Fruit fly (Drosophila melanogaster) ovary, adult (tissue): ENCODE data around the gene Doc3.

Experiments used
- CG17801 ChIP-seq: fragments of 200-800 bp; optimal IDR thresholded peaks from 2 replicates; lab custom pipeline; 2019; ENCODE audit warnings: missing biosample characterization, mild to moderate bottlenecking, missing genetic modification characterization, moderate library complexity; ENCODE audit not compliant: partially characterized antibody

Doc3 gene

dm6 chr3L:9004788-9005246, at the start of gene Doc3:
Gene Doc3 (plus strand): TSS chr3L:9005196.
- no peak for TF ChIP-seq CG17801 (GFP tag; lab: Kevin White, UChicago)

dm6 chr3L:8955199-8955598, 49.8 kb upstream of the Doc3 start:
- TF ChIP-seq CG17801 (GFP tag; lab: Kevin White, UChicago), result no peak

DNA sequence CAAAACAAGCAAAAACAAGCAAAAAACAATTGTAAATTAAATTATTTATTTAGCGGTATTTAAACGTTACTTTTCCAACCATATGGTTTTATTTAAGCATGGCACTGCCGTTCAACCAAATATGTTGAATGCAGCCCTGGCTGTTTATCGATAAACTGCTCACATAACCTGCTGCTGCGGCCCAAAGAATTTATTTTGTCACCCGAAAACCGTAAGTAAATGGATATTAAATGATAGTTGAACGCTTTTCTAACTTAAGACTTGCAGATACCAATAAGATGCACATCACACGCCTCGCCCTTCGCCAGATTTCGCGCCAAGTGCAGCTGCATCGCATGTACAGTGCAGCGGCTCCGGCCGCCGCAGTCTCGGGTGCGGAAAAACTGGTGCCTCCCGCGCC, 48.3 kb upstream of the Doc3 start, which contains the start of gene mRpL12:
TSS of gene mRpL12 (plus strand) at position 123 of the 400 bp plus-strand sequence.
- TF ChIP-seq CG17801 (GFP tag; lab: Kevin White, UChicago), result no peak

DNA sequence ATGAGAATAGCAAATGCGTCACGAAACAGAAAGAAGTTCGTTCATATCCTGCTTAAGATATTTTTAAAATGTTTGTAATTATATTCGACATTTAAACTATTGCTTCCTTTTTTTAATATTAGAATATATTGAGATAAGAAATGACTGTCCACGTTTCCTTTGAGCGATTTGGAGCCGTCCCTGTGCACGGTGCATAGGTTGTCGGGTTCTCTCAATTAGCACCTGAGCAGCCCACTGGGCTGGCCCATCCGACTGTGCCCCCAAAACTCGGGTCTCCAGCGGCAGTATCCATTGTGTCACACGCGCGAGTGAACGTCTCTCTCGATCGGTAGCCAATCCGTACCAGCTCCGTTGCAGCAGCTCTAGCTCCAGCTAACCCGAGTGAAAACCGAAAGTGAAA, 46.4 kb upstream of the Doc3 start, which contains the start of gene CG13313:
TSS of gene CG13313 (plus strand) at position 301 of the 400 bp plus-strand sequence.
- TF ChIP-seq CG17801 (GFP tag; lab: Kevin White, UChicago), result no peak

- no peak for TF ChIP-seq CG17801 (GFP tag; lab: Kevin White, UChicago)
Observed at dm6 chr3L:8964458-8964857, 40.5 kb upstream of the Doc3 start, which contains the start of gene ValRS-m. Gene ValRS-m (minus strand): TSS chr3L:8964769.

DNA sequence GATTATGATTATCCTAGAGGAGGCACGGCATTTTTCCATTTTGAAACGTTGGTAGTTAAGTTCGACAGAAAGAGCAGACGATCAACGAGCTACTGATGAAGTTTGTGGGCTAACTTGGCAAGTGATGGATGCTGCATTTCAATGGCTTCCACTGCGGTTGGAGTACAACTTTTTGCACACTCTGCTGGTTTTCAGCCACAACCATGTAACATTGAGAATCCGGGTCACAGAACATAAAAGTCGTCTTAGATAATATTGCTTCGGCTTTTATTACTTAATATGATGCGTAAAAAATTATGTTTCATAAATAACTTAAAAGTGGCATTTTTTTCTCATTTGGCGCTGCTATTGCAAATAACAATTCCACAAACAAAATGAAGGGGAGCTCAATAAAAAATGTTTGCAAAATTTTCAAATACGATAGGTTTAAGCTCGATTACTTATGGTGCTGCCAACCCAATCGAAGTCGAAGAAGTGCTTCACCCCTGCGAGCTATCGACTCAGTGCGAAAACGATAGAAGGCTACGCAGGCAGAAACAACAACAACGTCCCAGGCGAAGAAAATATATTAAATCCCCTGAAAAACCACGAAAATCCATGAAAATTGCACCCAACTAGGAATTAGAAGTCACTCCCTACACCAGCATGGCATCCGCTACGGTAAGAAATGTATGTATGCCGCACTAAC, 38.5 kb upstream of the Doc3 start, which contains the start of the genes CG5653 and CG5021:
TSS of gene CG5653 (minus strand) at position 51 of the 688 bp plus-strand sequence.
TSS of gene CG5021 (plus strand) at position 506 of the 688 bp plus-strand sequence.
- TF ChIP-seq CG17801 (GFP tag; lab: Kevin White, UChicago), result no peak

dm6 chr3L:8968437-8968836, 36.6 kb upstream of the Doc3 start, which contains the start of gene CG5026:
Gene CG5026 (plus strand): TSS chr3L:8968528.
- peak; percentile 28 for TF ChIP-seq CG17801 (GFP tag; lab: Kevin White, UChicago)

DNA sequence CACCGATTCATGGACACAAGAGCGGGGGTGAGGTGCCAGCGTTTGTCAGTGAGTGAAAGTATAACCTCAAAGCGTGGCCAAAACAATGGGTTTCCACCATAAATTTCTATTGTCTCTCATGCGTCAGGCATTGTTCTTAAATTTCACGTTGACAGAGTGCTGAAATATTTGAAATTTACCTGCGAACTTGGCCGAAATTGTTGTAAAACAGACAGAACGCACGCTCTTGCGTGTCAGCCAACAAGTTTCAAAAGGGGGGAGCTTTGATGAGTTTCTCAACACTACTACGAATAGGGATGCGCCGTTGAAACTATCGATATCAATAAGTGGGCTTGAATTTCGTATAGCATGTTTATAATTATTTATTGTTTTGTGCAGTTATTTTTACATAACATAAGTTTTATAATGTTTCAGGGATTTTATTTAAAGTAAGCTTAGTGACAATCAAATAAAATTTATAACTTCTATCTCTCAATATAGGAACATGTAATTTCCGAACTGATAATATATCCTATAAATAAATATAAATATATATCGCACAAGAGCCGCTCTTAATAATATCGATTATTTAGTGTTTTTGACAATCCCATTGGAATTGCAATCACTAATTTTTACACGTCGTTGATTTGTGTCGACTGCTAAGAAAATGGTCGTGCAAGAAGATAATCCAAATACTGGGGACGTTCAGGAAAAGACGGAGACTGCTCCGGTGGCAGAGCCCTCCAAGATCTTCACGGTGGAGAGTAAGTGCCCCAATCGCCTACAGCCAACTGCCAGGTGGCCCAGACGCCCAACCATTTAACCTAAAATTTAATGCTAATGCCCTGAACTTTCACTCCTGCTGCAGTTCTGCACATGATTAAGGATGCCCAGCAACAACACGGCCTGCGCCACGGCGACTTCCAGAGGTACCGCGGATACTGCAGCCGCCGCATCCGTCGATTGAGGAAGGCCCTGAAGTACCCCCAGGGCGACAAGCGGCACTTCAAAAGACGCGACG, 30.2 kb upstream of the Doc3 start, which contains the start of the genes pix and Srp68:
TSS of gene pix (minus strand) at position 288 of the 1,000 bp plus-strand sequence.
TSS of gene Srp68 (plus strand) at position 569 of the 1,000 bp plus-strand sequence.
- TF ChIP-seq CG17801 (GFP tag; lab: Kevin White, UChicago), result peak; percentile 51

- no peak for TF ChIP-seq CG17801 (GFP tag; lab: Kevin White, UChicago)
Observed at dm6 chr3L:8978678-8979413, 26.1 kb upstream of the Doc3 start.

DNA sequence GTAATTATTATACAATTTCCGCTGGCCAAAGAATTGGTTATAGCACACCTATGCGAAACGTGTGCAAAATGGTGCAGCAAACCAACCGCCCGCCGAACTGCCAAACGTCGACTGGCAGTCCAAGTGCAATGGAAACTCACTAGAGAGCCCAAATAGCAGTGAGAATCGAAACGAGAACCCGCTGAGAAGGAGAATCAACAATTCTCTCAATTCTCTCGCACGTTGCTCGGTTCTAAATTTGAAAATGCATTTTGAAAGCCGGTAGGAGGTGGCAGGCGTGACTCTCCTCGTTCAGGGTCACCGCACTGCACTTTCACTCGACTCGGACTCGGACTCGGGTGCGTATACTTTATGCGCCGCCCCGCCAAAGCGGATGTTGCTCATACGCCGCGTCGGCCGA, 25.2 kb upstream of the Doc3 start, which contains the start of gene CG5644:
TSS of gene CG5644 (minus strand) at position 101 of the 400 bp plus-strand sequence.
- TF ChIP-seq CG17801 (GFP tag; lab: Kevin White, UChicago), result no peak

dm6 chr3L:8981495-8981894, 23.5 kb upstream of the Doc3 start, which contains the start of gene CG13314:
Gene CG13314 (plus strand): TSS chr3L:8981795.
- TF ChIP-seq CG17801 (GFP tag; lab: Kevin White, UChicago), result no peak

dm6 chr3L:8982044-8982443, 23.0 kb upstream of the Doc3 start:
- TF ChIP-seq CG17801 (GFP tag; lab: Kevin White, UChicago), result no peak

DNA sequence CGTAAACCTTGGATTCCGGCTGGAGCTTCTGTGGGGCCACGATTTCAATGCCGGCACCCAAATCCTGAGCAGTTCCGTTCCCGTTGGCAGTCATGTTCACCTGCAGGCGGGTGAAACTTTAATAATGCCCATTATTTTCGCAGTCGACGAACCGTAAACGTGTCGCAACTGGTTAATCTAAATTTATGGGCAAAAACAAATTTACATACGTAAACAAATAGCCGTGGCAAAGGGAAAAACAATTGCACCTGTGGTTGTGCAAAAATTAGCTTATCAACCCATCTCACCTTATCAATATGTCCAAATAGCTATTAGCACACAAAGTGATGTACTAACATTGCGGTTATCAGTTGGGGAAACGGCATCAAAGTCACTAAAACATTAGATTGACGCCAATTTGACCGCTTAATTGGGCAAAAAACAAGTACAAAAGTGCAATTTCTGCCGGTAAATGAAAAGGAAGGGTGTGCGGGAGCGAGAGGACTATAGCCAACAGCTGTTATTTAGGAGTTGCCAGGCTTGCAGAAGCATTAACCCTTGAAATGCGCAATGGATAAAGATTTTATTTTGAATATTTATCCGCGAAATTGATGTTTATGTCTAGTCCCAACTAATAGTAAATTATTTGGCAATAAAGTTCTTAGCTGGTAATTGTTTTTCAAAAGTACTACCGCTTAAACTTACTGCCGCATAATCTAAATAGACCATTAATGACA, 19.7 kb upstream of the Doc3 start:
- no peak for TF ChIP-seq CG17801 (GFP tag; lab: Kevin White, UChicago)
